Worm (Caenorhabditis elegans) whole organism, early embryonic: Measurements from ENCODE around the gene C32C4.3.

Source experiments
- F13C5.2 ChIP-seq: sonication (generic microtip); optimal IDR thresholded peaks from 2 replicates; lab custom pipeline; 2017; ENCODE audit warnings: mild to moderate bottlenecking, missing genetic modification characterization, inconsistent platforms, missing compliant biosample characterization
- aly-1 ChIP-seq: sonication (generic microtip); optimal IDR thresholded peaks from 2 replicates; lab custom pipeline; 2016; ENCODE audit warnings: missing genetic modification characterization, missing compliant biosample characterization
- ama-1 ChIP-seq: fragments of 150-350 bp; optimal IDR thresholded peaks from 2 replicates; lab custom pipeline; 2014
- ceh-13 ChIP-seq: fragments of 200-800 bp; sonication (Bioruptor generic); optimal IDR thresholded peaks from 2 replicates; lab custom pipeline; 2018; ENCODE audit warnings: mild to moderate bottlenecking, missing genetic modification characterization, missing compliant biosample characterization
- ceh-36 ChIP-seq: sonication (generic microtip); optimal IDR thresholded peaks from 2 replicates; lab custom pipeline; 2016; ENCODE audit warnings: missing genetic modification characterization, inconsistent platforms, missing compliant biosample characterization
- ets-7 ChIP-seq: sonication (generic microtip); optimal IDR thresholded peaks from 2 replicates; lab custom pipeline; 2016; ENCODE audit warnings: missing genotype, missing genetic modification characterization, missing compliant biosample characterization
- flt-1 ChIP-seq: fragments of 200-800 bp; sonication (Bioruptor generic); IDR thresholded peaks from 2 replicates; pipeline ENCODE4 v1.3.6; 2022; ENCODE audit warnings: missing genetic modification characterization, missing compliant biosample characterization
- hmbx-1 ChIP-seq: sonication (generic microtip); optimal IDR thresholded peaks from 2 replicates; lab custom pipeline; 2016; ENCODE audit warnings: mild to moderate bottlenecking, missing genetic modification characterization, missing compliant biosample characterization
- hmg-4 ChIP-seq: fragments of 200-800 bp; sonication (Bioruptor generic); optimal IDR thresholded peaks from 2 replicates; lab custom pipeline; 2018; ENCODE audit warnings: mild to moderate bottlenecking, missing genetic modification characterization, missing compliant biosample characterization
- hnd-1 ChIP-seq: sonication (generic microtip); optimal IDR thresholded peaks from 2 replicates; lab custom pipeline; 2016; ENCODE audit warnings: missing genetic modification characterization, missing compliant biosample characterization
- pes-1 ChIP-seq: fragments of 200-800 bp; sonication (Bioruptor generic); IDR thresholded peaks from 2 replicates; pipeline ENCODE4 v1.3.6; 2022; ENCODE audit warnings: missing genetic modification reagents, missing genetic modification characterization, missing compliant biosample characterization
- tbx-11 ChIP-seq: fragments of 200-800 bp; sonication (Bioruptor generic); IDR thresholded peaks from 2 replicates; pipeline ENCODE4 v1.3.6; 2022; ENCODE audit warnings: missing genetic modification characterization, missing compliant biosample characterization
- tbx-37 ChIP-seq: fragments of 200-800 bp; sonication (Bioruptor generic); conservative IDR thresholded peaks from 2 replicates; pipeline ENCODE4 v1.3.6; 2022; ENCODE audit warnings: missing genetic modification reagents, missing genetic modification characterization, missing compliant biosample characterization
- tra-4 ChIP-seq: sonication (generic microtip); optimal IDR thresholded peaks from 2 replicates; lab custom pipeline; 2017; ENCODE audit warnings: missing genetic modification characterization, missing compliant biosample characterization

ce11 chrV:10687601-10688000 is 40.7 kb upstream of the C32C4.3 start, which contains the start of gene F29F11.20:
- TF ChIP-seq ama-1 (lab: Kevin White, UChicago) (no peak), aly-1 (tag; lab: Kevin White, UChicago) (no peak), pes-1 (GFP tag; lab: Robert Waterston, UW) (no peak), ets-7 (tag; lab: Kevin White, UChicago) (no peak), tbx-11 (GFP tag; lab: Robert Waterston, UW) (no peak), tra-4 (tag; lab: Kevin White, UChicago) (no peak), hnd-1 (tag; lab: Kevin White, UChicago) (no peak), ceh-13 (GFP tag; lab: Kevin White, UChicago) (no peak), hmbx-1 (no peak), F13C5.2 (tag; lab: Kevin White, UChicago) (no peak), ceh-36 (tag; lab: Kevin White, UChicago) (no peak), flt-1 (no peak), tbx-37 (GFP tag; lab: Robert Waterston, UW) (no peak), hmg-4 (GFP tag; lab: Kevin White, UChicago) (no peak)
